Worm (Caenorhabditis elegans): ENCODE measurements around the gene C26B2.2.

Gene C26B2.2

DNA sequence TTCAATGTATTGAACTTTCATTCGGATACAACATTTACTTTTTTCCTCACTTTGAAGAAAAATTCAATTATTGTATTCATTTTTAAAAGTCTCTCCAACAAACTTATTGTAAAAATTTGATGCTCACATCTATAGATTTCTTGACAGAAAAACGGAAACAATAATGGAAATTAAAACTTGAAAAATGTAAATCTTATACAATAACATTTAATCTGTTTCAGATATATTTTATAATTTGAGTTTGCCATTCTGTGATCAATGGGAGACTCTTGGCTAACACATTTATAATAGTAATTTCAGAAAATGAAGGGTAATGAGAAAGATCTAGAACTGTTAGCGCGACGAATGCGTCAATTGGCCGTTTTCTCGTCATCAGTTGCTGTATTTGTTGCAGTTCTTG is 33.5 kb downstream of the C26B2.2 start, which contains the start of gene col-115:
TSS of gene col-115 (plus strand) at position 301 of the 400 bp plus-strand sequence.
- no peak for TF ChIP-seq nhr-28 (tag; optimal IDR thresholded peaks at IDR 0.05)

DNA sequence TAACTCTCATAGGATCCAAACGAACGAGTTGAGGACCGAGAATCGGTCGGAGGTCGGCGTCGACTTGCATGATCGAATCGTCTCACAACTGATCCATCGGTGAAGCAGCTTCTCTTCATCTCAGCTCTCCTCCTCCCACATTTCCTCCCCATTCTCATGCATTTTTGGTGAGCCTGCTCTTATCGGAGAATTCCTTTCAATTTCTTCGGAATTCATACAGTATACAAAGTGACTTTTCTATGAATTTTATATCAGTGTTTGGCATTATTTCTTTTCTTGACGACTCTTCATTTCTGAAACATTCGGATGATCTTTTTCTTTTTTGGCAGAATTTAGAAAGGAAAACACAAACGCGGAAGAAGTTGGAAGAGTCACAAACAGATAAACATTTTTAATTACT is 34.8 kb downstream of the C26B2.2 start, which contains the start of gene mec-17:
TSS of gene mec-17 (minus strand) at position 101 of the 400 bp plus-strand sequence.
- TF ChIP-seq Y105C5A.15 (GFP tag; IDR thresholded peaks at IDR 0.05), result no peak
- TF ChIP-seq hlh-11 (tag; optimal IDR thresholded peaks at IDR 0.05), result no peak
- no peak for TF ChIP-seq cey-2 (tag; optimal IDR thresholded peaks at IDR 0.05; ENCODE audit: borderline replicate concordance, insufficient read depth)
- no peak for TF ChIP-seq skn-1 (tag; optimal IDR thresholded peaks at IDR 0.05)
- TF ChIP-seq ama-1 (optimal IDR thresholded peaks at IDR 0.05), result no peak
- no peak for TF ChIP-seq F26F4.8 (GFP tag; conservative IDR thresholded peaks at IDR 0.05)
- no peak for TF ChIP-seq lir-3 (tag; optimal IDR thresholded peaks at IDR 0.05)
- no peak for TF ChIP-seq unc-39 (tag; optimal IDR thresholded peaks at IDR 0.05)
- TF ChIP-seq T20F7.1 (GFP tag; optimal IDR thresholded peaks at IDR 0.05), result no peak
- TF ChIP-seq nhr-102 (tag; optimal IDR thresholded peaks at IDR 0.05), result no peak
- no peak for TF ChIP-seq spr-1 (tag; optimal IDR thresholded peaks at IDR 0.05)
- TF ChIP-seq daf-12 (tag; optimal IDR thresholded peaks at IDR 0.05), result no peak
- TF ChIP-seq D1046.2 (GFP tag; IDR thresholded peaks at IDR 0.05), result no peak
- TF ChIP-seq ceh-20 (GFP tag; IDR thresholded peaks at IDR 0.05), result no peak
- no peak for TF ChIP-seq Y48G9A.11 (GFP tag; IDR thresholded peaks at IDR 0.05)
- TF ChIP-seq hmg-1.1 (GFP tag; IDR thresholded peaks at IDR 0.05), result no peak
- TF ChIP-seq mxl-2 (GFP tag; conservative IDR thresholded peaks at IDR 0.05), result no peak
- no peak for TF ChIP-seq spr-3 (GFP tag; optimal IDR thresholded peaks at IDR 0.05)

DNA sequence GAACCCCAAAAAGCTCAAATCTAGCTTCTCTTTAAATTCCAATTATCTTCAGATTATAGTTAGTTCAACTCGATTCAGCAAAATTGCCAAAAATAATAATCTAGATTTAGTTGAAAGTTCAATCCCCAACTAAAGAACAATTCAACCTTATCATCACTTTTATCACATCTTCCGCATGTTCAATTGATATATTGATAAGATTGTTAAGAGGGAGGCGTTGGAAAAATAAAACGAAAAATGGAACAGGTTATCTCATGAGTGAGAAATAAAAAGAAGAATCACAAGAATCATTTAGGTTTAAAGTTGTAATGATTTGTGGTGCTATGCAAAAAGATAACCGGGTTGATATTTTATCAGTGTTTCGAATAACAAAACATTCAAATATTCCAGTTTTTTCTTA is 36.2 kb downstream of the C26B2.2 start:
- TF ChIP-seq daf-16 (GFP tag; optimal IDR thresholded peaks at IDR 0.05) (no peak), daf-16 (tag; optimal IDR thresholded peaks at IDR 0.05) (no peak), lin-38 (GFP tag; IDR thresholded peaks at IDR 0.05) (no peak), hlh-11 (tag; optimal IDR thresholded peaks at IDR 0.05) (peak; percentile 27), mdt-29 (GFP tag; IDR thresholded peaks at IDR 0.05) (no peak), jun-1 (tag; optimal IDR thresholded peaks at IDR 0.05) (no peak), madf-5 (GFP tag; IDR thresholded peaks at IDR 0.05) (no peak), ceh-82 (tag; optimal IDR thresholded peaks at IDR 0.05) (no peak), F10B5.3 (tag; optimal IDR thresholded peaks at IDR 0.05) (no peak), skn-1 (tag; optimal IDR thresholded peaks at IDR 0.05) (no peak), nhr-28 (tag; optimal IDR thresholded peaks at IDR 0.05) (peak; percentile 46), vab-7 (GFP tag; IDR thresholded peaks at IDR 0.05) (no peak), lsy-2 (tag; optimal IDR thresholded peaks at IDR 0.05) (no peak), rbr-2 (tag; optimal IDR thresholded peaks at IDR 0.05) (no peak), aha-1 (tag) (peak; percentile 47), hmg-1.1 (GFP tag; IDR thresholded peaks at IDR 0.05) (no peak), nhr-237 (tag; optimal IDR thresholded peaks at IDR 0.05) (no peak), mdl-1 (tag; optimal IDR thresholded peaks at IDR 0.05) (peak in 1 of 2 experiments; percentile 49), ztf-11 (tag; optimal IDR thresholded peaks at IDR 0.05) (no peak), daf-12 (tag; optimal IDR thresholded peaks at IDR 0.05) (no peak), dmd-9 (GFP tag; IDR thresholded peaks at IDR 0.05) (no peak), mxl-3 (GFP tag; optimal IDR thresholded peaks at IDR 0.05) (peak; percentile 61), nhr-48 (tag; optimal IDR thresholded peaks at IDR 0.05) (peak; percentile 29), hlh-30 (tag; optimal IDR thresholded peaks at IDR 0.05; ENCODE audit: insufficient read depth) (peak; percentile 38)
